Worm (Caenorhabditis elegans): ENCODE measurements around the gene fil-2.

fil-2 gene

DNA sequence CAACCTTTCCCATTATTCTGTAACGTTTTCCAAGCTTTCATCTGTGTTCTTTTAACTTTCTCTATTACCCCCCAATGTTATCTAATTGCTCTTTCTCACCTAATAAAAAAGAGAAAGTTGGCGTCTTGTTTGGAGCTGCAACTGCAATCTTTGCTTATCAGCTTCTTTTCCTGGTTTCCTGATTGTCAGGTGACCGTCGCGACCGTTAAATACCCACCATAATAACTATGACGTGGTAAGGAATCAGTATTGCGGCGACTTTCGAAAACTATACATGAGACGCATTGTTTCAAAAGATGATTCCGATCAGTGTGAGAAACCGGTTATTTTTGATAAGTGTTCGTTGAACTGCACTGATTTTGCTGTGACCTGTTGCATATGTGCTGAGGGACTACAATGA is 3.6 kb upstream of the fil-2 start:
- TF ChIP-seq scrt-1 (GFP tag; IDR thresholded peaks at IDR 0.05): no peak
- TF ChIP-seq ceh-36 (tag; optimal IDR thresholded peaks at IDR 0.05): no peak
- no peak for TF ChIP-seq hmbx-1 (tag; optimal IDR thresholded peaks at IDR 0.05)
- no peak for TF ChIP-seq tra-4 (tag; optimal IDR thresholded peaks at IDR 0.05)
- no peak for TF ChIP-seq ama-1 (optimal IDR thresholded peaks at IDR 0.05)
- TF ChIP-seq F13C5.2 (tag; optimal IDR thresholded peaks at IDR 0.05): no peak
- TF ChIP-seq pes-1 (GFP tag; IDR thresholded peaks at IDR 0.05): no peak
- no peak for TF ChIP-seq flt-1 (GFP tag; IDR thresholded peaks at IDR 0.05)
- TF ChIP-seq hmg-4 (GFP tag; optimal IDR thresholded peaks at IDR 0.05): no peak
- no peak for TF ChIP-seq hnd-1 (tag; optimal IDR thresholded peaks at IDR 0.05)
- TF ChIP-seq sea-1 (GFP tag; conservative IDR thresholded peaks at IDR 0.05): no peak
- no peak for TF ChIP-seq tbx-11 (GFP tag; IDR thresholded peaks at IDR 0.05)
- no peak for TF ChIP-seq ets-7 (tag; optimal IDR thresholded peaks at IDR 0.05)
- no peak for TF ChIP-seq aly-1 (tag; optimal IDR thresholded peaks at IDR 0.05)

ce11 chrV:6276205-6276604 is 2.6 kb upstream of the fil-2 start, which contains the start of gene F31F7.1:
TSS of gene F31F7.1 (plus strand) at chrV:6276439.
- TF ChIP-seq ceh-36 (tag; optimal IDR thresholded peaks at IDR 0.05): no peak
- no peak for TF ChIP-seq hmbx-1 (tag; optimal IDR thresholded peaks at IDR 0.05)
- TF ChIP-seq flt-1 (GFP tag; IDR thresholded peaks at IDR 0.05): no peak
- TF ChIP-seq sea-1 (GFP tag; conservative IDR thresholded peaks at IDR 0.05): no peak
- TF ChIP-seq ama-1 (optimal IDR thresholded peaks at IDR 0.05): no peak
- TF ChIP-seq tbx-37 (GFP tag; conservative IDR thresholded peaks at IDR 0.05): no peak
- no peak for TF ChIP-seq tra-4 (tag; optimal IDR thresholded peaks at IDR 0.05)
- no peak for TF ChIP-seq aly-1 (tag; optimal IDR thresholded peaks at IDR 0.05)
- no peak for TF ChIP-seq hmg-4 (GFP tag; optimal IDR thresholded peaks at IDR 0.05)
- TF ChIP-seq hnd-1 (tag; optimal IDR thresholded peaks at IDR 0.05): no peak
- TF ChIP-seq tbx-11 (GFP tag; IDR thresholded peaks at IDR 0.05): no peak
- no peak for TF ChIP-seq pes-1 (GFP tag; IDR thresholded peaks at IDR 0.05)
- TF ChIP-seq F13C5.2 (tag; optimal IDR thresholded peaks at IDR 0.05): no peak
- no peak for TF ChIP-seq ets-7 (tag; optimal IDR thresholded peaks at IDR 0.05)
- no peak for TF ChIP-seq ceh-13 (GFP tag; optimal IDR thresholded peaks at IDR 0.05)
- no peak for TF ChIP-seq scrt-1 (GFP tag; IDR thresholded peaks at IDR 0.05)
- no peak for TF ChIP-seq B0310.2 (tag; optimal IDR thresholded peaks at IDR 0.05)

DNA sequence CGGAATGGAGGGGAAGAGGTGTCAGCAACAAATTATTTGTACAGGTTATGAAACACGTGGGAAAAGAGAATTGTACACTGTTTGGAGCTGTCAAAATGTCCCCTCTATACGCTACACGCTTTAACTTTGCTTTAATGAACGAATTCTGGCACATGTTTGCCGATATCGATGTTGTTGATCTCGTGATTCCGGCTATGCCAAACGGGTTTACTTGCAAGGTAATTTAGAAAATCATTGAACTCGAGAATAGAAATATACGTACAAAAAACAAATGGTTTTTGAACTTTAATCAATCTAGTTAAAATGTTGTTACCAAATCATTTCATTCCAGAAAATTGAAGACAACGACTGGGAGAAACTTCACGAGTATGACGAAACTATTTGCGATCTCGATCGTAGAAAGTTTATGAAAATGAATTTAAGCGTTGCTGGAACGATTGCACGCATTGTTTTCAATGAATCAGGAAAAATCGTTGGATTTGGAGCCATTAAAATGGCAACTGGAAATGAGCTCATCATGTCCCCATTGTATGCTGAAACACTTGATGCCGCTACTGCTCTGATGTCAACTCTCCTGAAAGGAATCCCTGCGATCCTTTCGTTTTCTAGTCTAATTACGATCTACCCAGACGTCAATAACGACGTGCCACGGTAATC is 1.5 kb upstream of the fil-2 start:
- no peak for TF ChIP-seq ceh-13 (GFP tag; optimal IDR thresholded peaks at IDR 0.05)
- TF ChIP-seq hmg-4 (GFP tag; optimal IDR thresholded peaks at IDR 0.05): no peak
- TF ChIP-seq pes-1 (GFP tag; IDR thresholded peaks at IDR 0.05): no peak
- no peak for TF ChIP-seq sea-1 (GFP tag; conservative IDR thresholded peaks at IDR 0.05)
- no peak for TF ChIP-seq B0310.2 (tag; optimal IDR thresholded peaks at IDR 0.05)
- no peak for TF ChIP-seq ets-7 (tag; optimal IDR thresholded peaks at IDR 0.05)
- no peak for TF ChIP-seq aly-1 (tag; optimal IDR thresholded peaks at IDR 0.05)
- TF ChIP-seq hnd-1 (tag; optimal IDR thresholded peaks at IDR 0.05): no peak
- no peak for TF ChIP-seq ceh-36 (tag; optimal IDR thresholded peaks at IDR 0.05)
- no peak for TF ChIP-seq tbx-11 (GFP tag; IDR thresholded peaks at IDR 0.05)
- no peak for TF ChIP-seq scrt-1 (GFP tag; IDR thresholded peaks at IDR 0.05)
- TF ChIP-seq F13C5.2 (tag; optimal IDR thresholded peaks at IDR 0.05): no peak
- TF ChIP-seq tbx-37 (GFP tag; conservative IDR thresholded peaks at IDR 0.05): no peak
- no peak for TF ChIP-seq hmbx-1 (tag; optimal IDR thresholded peaks at IDR 0.05)
- no peak for TF ChIP-seq flt-1 (GFP tag; IDR thresholded peaks at IDR 0.05)
- no peak for TF ChIP-seq ama-1 (optimal IDR thresholded peaks at IDR 0.05)
- no peak for TF ChIP-seq tra-4 (tag; optimal IDR thresholded peaks at IDR 0.05)

ce11 chrV:6280067-6280466 is 1.2 kb downstream of the fil-2 start:
- TF ChIP-seq B0310.2 (tag; optimal IDR thresholded peaks at IDR 0.05) (no peak), hmg-4 (GFP tag; optimal IDR thresholded peaks at IDR 0.05) (no peak), ets-7 (tag; optimal IDR thresholded peaks at IDR 0.05) (no peak), hnd-1 (tag; optimal IDR thresholded peaks at IDR 0.05) (no peak), scrt-1 (GFP tag; IDR thresholded peaks at IDR 0.05) (no peak), flt-1 (GFP tag; IDR thresholded peaks at IDR 0.05) (no peak), ceh-13 (GFP tag; optimal IDR thresholded peaks at IDR 0.05) (no peak), aly-1 (tag; optimal IDR thresholded peaks at IDR 0.05) (no peak), sea-1 (GFP tag; conservative IDR thresholded peaks at IDR 0.05) (no peak), F13C5.2 (tag; optimal IDR thresholded peaks at IDR 0.05) (no peak), tbx-37 (GFP tag; conservative IDR thresholded peaks at IDR 0.05) (no peak), ama-1 (optimal IDR thresholded peaks at IDR 0.05) (no peak), tbx-11 (GFP tag; IDR thresholded peaks at IDR 0.05) (no peak), ceh-36 (tag; optimal IDR thresholded peaks at IDR 0.05) (no peak), tra-4 (tag; optimal IDR thresholded peaks at IDR 0.05) (no peak), hmbx-1 (tag; optimal IDR thresholded peaks at IDR 0.05) (no peak)

DNA sequence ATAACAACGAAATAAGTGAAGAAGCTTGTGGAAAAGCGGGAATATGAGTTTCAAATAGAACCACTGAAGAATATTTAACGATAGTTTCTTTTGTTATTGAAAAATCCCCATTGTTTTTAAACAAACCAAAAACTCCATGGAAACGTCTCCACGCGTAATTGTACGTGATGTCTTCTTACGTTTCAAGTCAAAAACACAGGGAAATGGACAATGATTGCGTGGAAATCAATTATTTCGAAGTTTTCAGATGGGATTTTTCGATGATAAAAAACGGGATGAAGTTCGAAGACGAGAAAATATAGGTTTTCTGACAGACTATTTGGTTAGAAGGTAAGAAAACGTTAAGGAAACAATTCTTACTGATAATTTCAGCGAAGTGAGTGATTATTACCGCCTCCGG is 2.3 kb downstream of the fil-2 start, which contains the start of the genes K12B6.4 and spe-49:
TSS of gene K12B6.4 (minus strand) at position 101 of the 400 bp plus-strand sequence.
TSS of gene spe-49 (plus strand) at position 185 of the 400 bp plus-strand sequence.
- TF ChIP-seq F13C5.2 (tag; optimal IDR thresholded peaks at IDR 0.05): no peak
- TF ChIP-seq hmbx-1 (tag; optimal IDR thresholded peaks at IDR 0.05): no peak
- no peak for TF ChIP-seq hmg-4 (GFP tag; optimal IDR thresholded peaks at IDR 0.05)
- no peak for TF ChIP-seq hnd-1 (tag; optimal IDR thresholded peaks at IDR 0.05)
- TF ChIP-seq flt-1 (GFP tag; IDR thresholded peaks at IDR 0.05): no peak
- TF ChIP-seq sea-1 (GFP tag; conservative IDR thresholded peaks at IDR 0.05): no peak
- no peak for TF ChIP-seq ama-1 (optimal IDR thresholded peaks at IDR 0.05)
- TF ChIP-seq pes-1 (GFP tag; IDR thresholded peaks at IDR 0.05): no peak
- TF ChIP-seq B0310.2 (tag; optimal IDR thresholded peaks at IDR 0.05): no peak

DNA sequence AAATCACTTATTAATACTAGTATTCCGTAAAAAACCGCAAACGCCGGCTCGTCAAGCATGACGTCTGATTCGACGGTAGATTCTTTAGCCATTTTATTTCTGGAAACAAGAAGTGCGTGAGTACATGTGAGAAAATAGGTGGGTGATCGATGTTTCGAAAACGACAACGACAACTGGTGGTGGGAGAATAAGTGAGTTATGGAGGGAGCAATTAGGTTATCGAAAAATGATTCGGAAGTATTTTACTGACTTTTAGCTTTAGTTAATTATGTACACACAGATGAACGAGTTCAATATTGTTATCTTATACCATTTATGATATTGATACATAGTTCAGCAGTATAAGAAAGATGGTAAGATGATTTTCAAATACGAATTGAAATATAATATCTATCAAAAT is 7.5 kb downstream of the fil-2 start, which contains the start of gene srn-1:
TSS of gene srn-1 (minus strand) at position 101 of the 400 bp plus-strand sequence.
- TF ChIP-seq flt-1 (GFP tag; IDR thresholded peaks at IDR 0.05): no peak

ce11 chrV:6288607-6289006 is 9.8 kb downstream of the fil-2 start, which contains the start of gene K12B6.11:
TSS of gene K12B6.11 (plus strand) at chrV:6288907.
- TF ChIP-seq B0310.2 (tag; optimal IDR thresholded peaks at IDR 0.05) (no peak), scrt-1 (GFP tag; IDR thresholded peaks at IDR 0.05) (no peak), ceh-36 (tag; optimal IDR thresholded peaks at IDR 0.05) (no peak)

All from whole organism, early embryonic.